Fruit fly (Drosophila melanogaster) whole organism: Measurements from ENCODE around the gene ctp.

Experiments
- CG8478 ChIP-seq: fragments of >200 bp; optimal IDR thresholded peaks from 2 replicates; lab custom pipeline; 2018; ENCODE audit warnings: inconsistent platforms
- Dll ChIP-seq: fragments of >200 bp; optimal IDR thresholded peaks from 2 replicates; lab custom pipeline; 2017
- pan ChIP-seq: fragments of >200 bp; optimal IDR thresholded peaks from 2 replicates; lab custom pipeline; 2017
- psq ChIP-seq: fragments of >200 bp; optimal IDR thresholded peaks from 2 replicates; lab custom pipeline; 2017

DNA sequence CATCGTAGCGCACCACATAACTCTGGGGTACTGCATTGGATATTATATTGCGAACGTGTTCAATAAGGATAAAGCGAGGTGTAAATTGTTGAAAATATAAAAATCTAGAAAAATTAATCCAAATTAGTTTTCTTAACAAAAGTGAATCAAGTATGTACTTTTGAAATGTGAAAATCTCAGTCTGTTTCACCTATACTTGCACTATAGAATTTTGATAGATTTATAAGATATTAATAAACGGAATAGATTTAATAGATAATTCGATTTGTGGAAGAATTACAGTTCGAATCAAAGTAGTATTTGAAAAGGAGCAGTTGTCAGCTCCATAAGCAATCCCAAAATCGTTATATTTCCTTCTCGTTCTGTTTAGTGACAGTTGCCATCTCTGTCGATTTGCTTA, 17.4 kb downstream of the ctp start, which contains the start of gene CG7024:
- TF ChIP-seq CG8478 (lab: Kevin White, UChicago) (no peak), pan (lab: Kevin White, UChicago) (no peak), psq (no peak), Dll (no peak)
